Fruit fly (Drosophila melanogaster) whole organism, embryonic: ENCODE results near the gene CG2278.

Experiments used
- Blimp-1 ChIP-seq: fragments of 200-800 bp; sonication (Bioruptor generic); optimal IDR thresholded peaks from 3 replicates; lab custom pipeline; 2018; ENCODE audit warnings: missing biosample characterization, missing genetic modification characterization, mild to moderate bottlenecking, moderate library complexity, missing genetic modification reagents
- CG10209 ChIP-seq: fragments of 200-800 bp; sonication (Bioruptor generic); optimal IDR thresholded peaks from 3 replicates; lab custom pipeline; 2017; ENCODE audit warnings: missing biosample characterization, mild to moderate bottlenecking, missing genetic modification characterization, missing genetic modification reagents
- CG12769 ChIP-seq: fragments of 200-800 bp; sonication (Bioruptor generic); optimal IDR thresholded peaks from 2 replicates; lab custom pipeline; 2019; ENCODE audit warnings: missing biosample characterization, mild to moderate bottlenecking, missing genetic modification characterization, moderate library complexity
- CG15696 ChIP-seq: fragments of 200-800 bp; sonication (Bioruptor generic); optimal IDR thresholded peaks from 2 replicates; lab custom pipeline; 2019; ENCODE audit warnings: missing biosample characterization, mild to moderate bottlenecking, missing genetic modification characterization, moderate library complexity
- CG17328 ChIP-seq: fragments of 200-800 bp; sonication (Bioruptor generic); IDR thresholded peaks from 2 replicates; pipeline ENCODE4 v1.3.6; 2022; ENCODE audit warnings: missing biosample characterization, missing genetic modification characterization
- CG17361 ChIP-seq: fragments of 200-800 bp; sonication (Bioruptor generic); IDR thresholded peaks from 3 replicates; pipeline ENCODE4 v1.3.6; 2022; ENCODE audit warnings: missing biosample characterization, missing genetic modification characterization
- CG2678 ChIP-seq: fragments of 200-800 bp; sonication (Bioruptor generic); optimal IDR thresholded peaks from 3 replicates; lab custom pipeline; 2019; ENCODE audit warnings: missing biosample characterization, mild to moderate bottlenecking, missing genetic modification characterization, moderate library complexity
- CG30431 ChIP-seq: fragments of 200-800 bp; sonication (Bioruptor generic); optimal IDR thresholded peaks from 2 replicates; lab custom pipeline; 2017; ENCODE audit warnings: missing biosample characterization, missing genetic modification characterization
- CG4617 ChIP-seq: fragments of 200-800 bp; sonication (Bioruptor generic); optimal IDR thresholded peaks from 3 replicates; lab custom pipeline; 2016; ENCODE audit warnings: missing biosample characterization, missing genetic modification characterization, borderline replicate concordance
- CG7786 ChIP-seq: fragments of 200-800 bp; sonication (Bioruptor generic); optimal IDR thresholded peaks from 2 replicates; lab custom pipeline; 2016; ENCODE audit warnings: missing biosample characterization, missing genetic modification characterization
- CG8089 ChIP-seq: fragments of 200-800 bp; sonication (Bioruptor generic); optimal IDR thresholded peaks from 3 replicates; lab custom pipeline; 2016; ENCODE audit warnings: missing biosample characterization, missing genetic modification characterization
- CG8765 ChIP-seq: fragments of 200-800 bp; sonication (Bioruptor generic); IDR thresholded peaks from 2 replicates; pipeline ENCODE4 v1.3.6; 2022; ENCODE audit warnings: missing biosample characterization, missing genetic modification characterization
- CG8944 ChIP-seq: fragments of 200-800 bp; sonication (Bioruptor generic); optimal IDR thresholded peaks from 3 replicates; lab custom pipeline; 2016; ENCODE audit warnings: missing biosample characterization, missing genetic modification characterization
- CG9797 ChIP-seq: fragments of 200-800 bp; sonication (Bioruptor generic); optimal IDR thresholded peaks from 3 replicates; lab custom pipeline; 2018; ENCODE audit warnings: missing biosample characterization, mild to moderate bottlenecking, missing genetic modification characterization
- CkIIα-i1 ChIP-seq: fragments of 200-800 bp; sonication (Bioruptor generic); IDR thresholded peaks from 2 replicates; pipeline ENCODE4 v1.3.6; 2022; ENCODE audit warnings: missing biosample characterization, missing genetic modification characterization
- Dref ChIP-seq: fragments of 200-800 bp; sonication (Bioruptor generic); IDR thresholded peaks from 2 replicates; pipeline ENCODE4 v1.3.6; 2022; ENCODE audit warnings: missing biosample characterization, missing genetic modification characterization
- E2f1 ChIP-seq: fragments of 200-800 bp; sonication (Bioruptor generic); IDR thresholded peaks from 2 replicates; pipeline ENCODE4 v1.3.6; 2022; ENCODE audit warnings: missing biosample characterization, missing genetic modification characterization
- Elba2 ChIP-seq: fragments of 200-800 bp; sonication (Bioruptor generic); optimal IDR thresholded peaks from 3 replicates; lab custom pipeline; 2016; ENCODE audit warnings: missing biosample characterization, missing genetic modification characterization
- Ets97D ChIP-seq: fragments of 200-800 bp; sonication (Bioruptor generic); optimal IDR thresholded peaks from 3 replicates; lab custom pipeline; 2016; ENCODE audit warnings: missing biosample characterization, missing genetic modification characterization
- Fer2 ChIP-seq: fragments of 200-800 bp; sonication (Bioruptor generic); optimal IDR thresholded peaks from 2 replicates; lab custom pipeline; 2018; ENCODE audit warnings: missing biosample characterization, mild to moderate bottlenecking, missing genetic modification characterization, moderate library complexity
- H15 ChIP-seq: fragments of 200-800 bp; sonication (Bioruptor generic); IDR thresholded peaks from 3 replicates; pipeline ENCODE4 v1.3.6; 2022; ENCODE audit warnings: missing biosample characterization, missing genetic modification characterization
- Hey ChIP-seq: fragments of 200-800 bp; sonication (Bioruptor generic); optimal IDR thresholded peaks from 3 replicates; lab custom pipeline; 2018; ENCODE audit warnings: missing biosample characterization, mild to moderate bottlenecking, missing genetic modification characterization
- Hmr ChIP-seq: fragments of 200-800 bp; sonication (Bioruptor generic); optimal IDR thresholded peaks from 3 replicates; lab custom pipeline; 2017; ENCODE audit warnings: mild to moderate bottlenecking, missing biosample characterization, missing genetic modification reagents, missing genetic modification characterization
- Lhr ChIP-seq: fragments of 200-800 bp; sonication (Bioruptor generic); optimal IDR thresholded peaks from 3 replicates; lab custom pipeline; 2017; ENCODE audit warnings: mild to moderate bottlenecking, missing biosample characterization, missing genetic modification reagents, missing genetic modification characterization
- Lpt ChIP-seq: fragments of >200 bp; optimal IDR thresholded peaks from 2 replicates; lab custom pipeline; 2018; ENCODE audit warnings: missing biosample characterization, missing genetic modification characterization
- Nf-YB ChIP-seq: fragments of 200-800 bp; sonication (Bioruptor generic); optimal IDR thresholded peaks from 3 replicates; lab custom pipeline; 2019; ENCODE audit warnings: missing biosample characterization, mild to moderate bottlenecking, missing genetic modification characterization, moderate library complexity
- Opbp ChIP-seq: fragments of 200-800 bp; sonication (Bioruptor generic); IDR thresholded peaks from 3 replicates; pipeline ENCODE4 v1.3.6; 2022; ENCODE audit warnings: missing biosample characterization, missing genetic modification characterization; ENCODE audit not compliant: partially characterized antibody
- TFAM ChIP-seq: fragments of 200-800 bp; sonication (Bioruptor generic); optimal IDR thresholded peaks from 2 replicates; lab custom pipeline; 2017; ENCODE audit warnings: missing biosample characterization, missing genetic modification characterization, inconsistent platforms
- Vsx1 ChIP-seq: fragments of 200-800 bp; sonication (Bioruptor generic); optimal IDR thresholded peaks from 2 replicates; lab custom pipeline; 2017; ENCODE audit warnings: missing biosample characterization, mild to moderate bottlenecking, missing genetic modification characterization, missing genetic modification reagents
- ac ChIP-seq: fragments of 200-800 bp; sonication (Bioruptor generic); optimal IDR thresholded peaks from 3 replicates; lab custom pipeline; 2017; ENCODE audit warnings: missing biosample characterization, mild to moderate bottlenecking, missing genetic modification characterization
- br ChIP-seq: fragments of >200 bp; optimal IDR thresholded peaks from 2 replicates; lab custom pipeline; 2017
- btn ChIP-seq: fragments of 200-800 bp; sonication (Bioruptor generic); optimal IDR thresholded peaks from 2 replicates; lab custom pipeline; 2016; ENCODE audit warnings: missing biosample characterization, missing genetic modification characterization
- cato ChIP-seq: fragments of 200-800 bp; sonication (Bioruptor generic); optimal IDR thresholded peaks from 2 replicates; lab custom pipeline; 2016; ENCODE audit warnings: missing biosample characterization, missing genetic modification characterization, borderline replicate concordance
- chm ChIP-seq: fragments of 200-800 bp; sonication (Bioruptor generic); IDR thresholded peaks from 2 replicates; pipeline ENCODE4 v1.3.6; 2022; ENCODE audit warnings: missing biosample characterization, missing genetic modification characterization
- ci ChIP-seq: fragments of 200-800 bp; sonication (Bioruptor generic); IDR thresholded peaks from 3 replicates; pipeline ENCODE4 v1.3.6; 2022; ENCODE audit warnings: missing biosample characterization, missing genetic modification characterization
- corto ChIP-seq: fragments of 200-800 bp; sonication (Bioruptor generic); optimal IDR thresholded peaks from 2 replicates; lab custom pipeline; 2016; ENCODE audit warnings: missing biosample characterization, mild to moderate bottlenecking, missing genetic modification characterization, moderate library complexity
- dati ChIP-seq: fragments of 200-800 bp; sonication (Bioruptor generic); IDR thresholded peaks from 2 replicates; pipeline ENCODE4 v1.3.6; 2022; ENCODE audit warnings: missing biosample characterization, missing genetic modification characterization
- dmrt99B ChIP-seq: fragments of 200-800 bp; sonication (Bioruptor generic); optimal IDR thresholded peaks from 2 replicates; lab custom pipeline; 2018; ENCODE audit warnings: missing biosample characterization, mild to moderate bottlenecking, missing genetic modification characterization, moderate library complexity
- dysf ChIP-seq: fragments of 200-800 bp; sonication (Bioruptor generic); IDR thresholded peaks from 3 replicates; pipeline ENCODE4 v1.3.6; 2022; ENCODE audit warnings: missing biosample characterization, missing genetic modification characterization
- en ChIP-seq: fragments of 200-800 bp; sonication (Bioruptor generic); optimal IDR thresholded peaks from 2 replicates; lab custom pipeline; 2016; ENCODE audit warnings: missing biosample characterization, missing genetic modification characterization
- gsb ChIP-seq: fragments of 200-800 bp; sonication (Bioruptor generic); IDR thresholded peaks from 2 replicates; pipeline ENCODE4 v1.3.6; 2022; ENCODE audit warnings: missing biosample characterization, missing genetic modification characterization
- h ChIP-seq: fragments of >200 bp; optimal IDR thresholded peaks from 2 replicates; lab custom pipeline; 2017
- pnt ChIP-seq: fragments of 200-800 bp; sonication (Bioruptor generic); optimal IDR thresholded peaks from 3 replicates; lab custom pipeline; 2016; ENCODE audit warnings: missing biosample characterization, missing genetic modification characterization
- psq ChIP-seq: fragments of 200-800 bp; sonication (Bioruptor generic); optimal IDR thresholded peaks from 2 replicates; lab custom pipeline; 2017; ENCODE audit warnings: missing biosample characterization, missing genetic modification characterization
- ranshi ChIP-seq: fragments of 200-800 bp; sonication (Bioruptor generic); IDR thresholded peaks from 2 replicates; pipeline ENCODE4 v1.3.6; 2022; ENCODE audit warnings: missing biosample characterization, missing genetic modification characterization
- slou ChIP-seq: fragments of 200-800 bp; sonication (Bioruptor generic); optimal IDR thresholded peaks from 3 replicates; lab custom pipeline; 2016; ENCODE audit warnings: missing biosample characterization, missing genetic modification characterization
- sr ChIP-seq: fragments of 200-800 bp; sonication (Bioruptor generic); IDR thresholded peaks from 3 replicates; pipeline ENCODE4 v1.3.6; 2022; ENCODE audit warnings: missing biosample characterization, missing genetic modification characterization
- unc-4 ChIP-seq: fragments of 200-800 bp; sonication (Bioruptor generic); IDR thresholded peaks from 2 replicates; pipeline ENCODE4 v1.3.6; 2022; ENCODE audit warnings: missing biosample characterization, missing genetic modification characterization; ENCODE audit not compliant: partially characterized antibody
- unpg ChIP-seq: fragments of 200-800 bp; sonication (Bioruptor generic); optimal IDR thresholded peaks from 3 replicates; lab custom pipeline; 2018; ENCODE audit warnings: missing biosample characterization, mild to moderate bottlenecking, missing genetic modification characterization, moderate library complexity
- usp ChIP-seq: fragments of >200 bp; optimal IDR thresholded peaks from 2 replicates; lab custom pipeline; 2017; ENCODE audit warnings: missing biosample characterization, missing genetic modification characterization
- vvl ChIP-seq: fragments of 200-800 bp; sonication (Bioruptor generic); IDR thresholded peaks from 2 replicates; pipeline ENCODE4 v1.3.6; 2022; ENCODE audit warnings: missing biosample characterization, missing genetic modification characterization
- z ChIP-seq: fragments of 200-800 bp; sonication (Bioruptor generic); IDR thresholded peaks from 3 replicates; pipeline ENCODE4 v1.3.6; 2022; ENCODE audit warnings: missing biosample characterization, missing genetic modification characterization

Gene CG2278

dm6 chrX:8157294-8157693 lies 12.8 kb downstream of the CG2278 start, which contains the start of the genes Traf6 and GIIIspla2 (continued):
- TF ChIP-seq slou (GFP tag; lab: Kevin White, UChicago) (peak; percentile 38), chm (GFP tag; lab: Robert Waterston, UW) (peak; percentile 44; the same call in 1 of the 2 replicates), Blimp-1 (GFP tag; lab: Kevin White, UChicago) (no peak), pnt (GFP tag; lab: Kevin White, UChicago) (peak; percentile 49), vvl (GFP tag; lab: Robert Waterston, UW) (peak; percentile 82), ac (GFP tag; lab: Kevin White, UChicago) (no peak), TFAM (GFP tag; lab: Kevin White, UChicago) (no peak), CG2678 (tag; lab: Kevin White, UChicago) (no peak), CG4617 (GFP tag; lab: Kevin White, UChicago) (peak; percentile 57), CG10209 (GFP tag; lab: Kevin White, UChicago) (peak; percentile 72), corto (no peak), Hmr (no peak), CG8765 (GFP tag; lab: Robert Waterston, UW) (peak; percentile 29; the same call in 1 of the 2 replicates), btn (GFP tag; lab: Kevin White, UChicago) (peak; percentile 36), Elba2 (GFP tag; lab: Kevin White, UChicago) (peak; percentile 68), h (lab: Kevin White, UChicago) (no peak), sr (GFP tag; lab: Robert Waterston, UW) (no peak), unpg (GFP tag; lab: Kevin White, UChicago) (no peak), CG8089 (GFP tag; lab: Kevin White, UChicago) (peak; percentile 53), Vsx1 (GFP tag; lab: Kevin White, UChicago) (no peak), Nf-YB (GFP tag; lab: Kevin White, UChicago) (peak; percentile 46), gsb (GFP tag; lab: Robert Waterston, UW) (peak; percentile 57; the same call in 1 of the 2 replicates), dati (GFP tag; lab: Robert Waterston, UW) (no peak), usp (no peak), ci (peak; percentile 81), Lpt (GFP tag; lab: Kevin White, UChicago) (no peak), en (GFP tag; lab: Kevin White, UChicago) (peak; percentile 43), dysf (GFP tag; lab: Robert Waterston, UW) (peak; percentile 88), CG17328 (GFP tag; lab: Robert Waterston, UW) (peak; percentile 72), Hey (tag; lab: Kevin White, UChicago) (peak; percentile 61), CG17361 (GFP tag; lab: Robert Waterston, UW) (peak; percentile 81), H15 (peak; percentile 75), dmrt99B (tag; lab: Kevin White, UChicago) (no peak), unc-4 (GFP tag; lab: Robert Waterston, UW) (0 out of 2 replicates have a peak, but pooled peaks have one; percentile 25), CG8944 (peak; percentile 43), CG9797 (GFP tag; lab: Kevin White, UChicago) (peak; percentile 45), cato (peak; percentile 8), CG12769 (tag; lab: Kevin White, UChicago) (no peak), CG15696 (peak; percentile 65), ranshi (GFP tag; lab: Robert Waterston, UW) (peak; percentile 75), Ets97D (GFP tag; lab: Kevin White, UChicago) (peak; percentile 61), CG30431 (GFP tag; lab: Kevin White, UChicago) (peak; percentile 67), z (no peak), Lhr (GFP tag; lab: Kevin White, UChicago) (peak; percentile 54), CG7786 (GFP tag; lab: Kevin White, UChicago) (peak; percentile 72), br (lab: Kevin White, UChicago) (no peak), Opbp (GFP tag; lab: Robert Waterston, UW) (0 out of 3 replicates have a peak, but pooled peaks have one; percentile 10), psq (GFP tag; lab: Kevin White, UChicago) (peak; percentile 39), CkIIα-i1 (no peak), E2f1 (GFP tag; lab: Robert Waterston, UW) (peak; percentile 81), Dref (GFP tag; lab: Robert Waterston, UW) (peak; percentile 31; the same call in 1 of the 2 replicates), Fer2 (tag; lab: Kevin White, UChicago) (peak; percentile 53)
